Worm (Caenorhabditis elegans) whole organism, L1 larva: ENCODE results near the gene lap-1.

Experiments
- dsc-1 ChIP-seq: sonication (generic microtip); optimal IDR thresholded peaks from 2 replicates; lab custom pipeline; 2016; ENCODE audit warnings: mild to moderate bottlenecking, missing genetic modification characterization, missing compliant biosample characterization
- grh-1 ChIP-seq: fragments of 200-800 bp; sonication (Bioruptor generic); IDR thresholded peaks from 2 replicates; pipeline ENCODE4 v1.3.6; 2022; ENCODE audit warnings: missing genetic modification reagents, missing genetic modification characterization, missing compliant biosample characterization
- pqm-1 ChIP-seq: sonication (generic microtip); optimal IDR thresholded peaks from 3 replicates; lab custom pipeline; 2017; ENCODE audit warnings: missing biosample characterization, missing genetic modification characterization
- snpc-4 ChIP-seq: fragments of 150-350 bp; optimal IDR thresholded peaks from 2 replicates; lab custom pipeline; 2014; ENCODE audit warnings: missing biosample characterization, missing genetic modification characterization
- vab-15 ChIP-seq: sonication (generic microtip); optimal IDR thresholded peaks from 2 replicates; lab custom pipeline; 2017; ENCODE audit warnings: missing genotype, mild to moderate bottlenecking, missing genetic modification characterization, missing compliant biosample characterization

DNA sequence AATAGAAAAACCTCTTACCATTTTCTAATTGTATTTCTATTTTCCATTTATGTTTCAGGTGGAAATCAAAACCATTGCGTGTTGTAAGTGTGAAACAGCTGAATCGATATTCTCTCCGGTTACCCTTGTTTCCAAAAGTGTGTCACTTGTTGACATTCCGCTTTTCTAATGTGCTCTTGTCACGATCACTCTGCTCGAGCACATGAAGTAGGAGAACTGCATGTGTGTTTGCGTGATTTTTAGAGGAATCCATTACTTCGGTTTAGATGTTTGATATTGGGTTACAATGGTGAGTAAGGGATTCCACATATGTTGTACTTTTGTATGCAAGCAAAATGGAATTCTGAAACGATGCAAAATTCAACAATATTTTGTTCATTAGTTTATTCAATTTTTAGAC lies 48.8 kb upstream of the lap-1 start:
- TF ChIP-seq grh-1 (GFP tag; lab: Robert Waterston, UW) (no peak), snpc-4 (no peak), vab-15 (tag; lab: Kevin White, UChicago) (no peak), pqm-1 (tag; lab: Kevin White, UChicago) (no peak), dsc-1 (tag; lab: Kevin White, UChicago) (no peak)
